Fruit fly (Drosophila melanogaster): ENCODE results near the gene CG34296.

CG34296 gene

dm6 chr3R:29708322-29708721 lies 14.0 kb upstream of the CG34296 start:
- TF ChIP-seq Sox14 (GFP tag; optimal IDR thresholded peaks at IDR 0.05) (peak; percentile 55), svp (GFP tag) (peak; percentile 4), acj6 (GFP tag; optimal IDR thresholded peaks at IDR 0.05) (no peak)

- TF ChIP-seq CG3919 (GFP tag; optimal IDR thresholded peaks at IDR 0.05) (no peak), Eip78C (GFP tag) (peak; percentile 13)
These were observed 10.9 kb upstream of the CG34296 start for dm6 chr3R:29711434-29711833.

- TF ChIP-seq CG3919 (GFP tag; optimal IDR thresholded peaks at IDR 0.05) (no peak), CG8319 (GFP tag; optimal IDR thresholded peaks at IDR 0.05) (no peak)
These were observed 8.0 kb upstream of the CG34296 start, which contains the start of gene Obp99d for dm6 chr3R:29714314-29714713. Obp99d (plus strand) TSS chr3R:29714505.

- TF ChIP-seq Sox15 (GFP tag; optimal IDR thresholded peaks at IDR 0.05) (no peak), vri (GFP tag; optimal IDR thresholded peaks at IDR 0.05) (no peak), Eip75B (GFP tag; optimal IDR thresholded peaks at IDR 0.05) (no peak), svp (GFP tag) (no peak), CG11902 (GFP tag; optimal IDR thresholded peaks at IDR 0.05) (no peak), CG6808 (GFP tag; optimal IDR thresholded peaks at IDR 0.05) (no peak), fd85E (GFP tag; optimal IDR thresholded peaks at IDR 0.05) (no peak), CG7368 (GFP tag; optimal IDR thresholded peaks at IDR 0.05) (no peak), CG3919 (GFP tag; optimal IDR thresholded peaks at IDR 0.05) (no peak)
These were observed 7.1 kb upstream of the CG34296 start, which contains the start of gene Dup99B for dm6 chr3R:29715277-29715676. Dup99B (minus strand) TSS chr3R:29715377.

dm6 chr3R:29716043-29716781 lies 6.1 kb upstream of the CG34296 start:
- TF ChIP-seq CG6808 (GFP tag; optimal IDR thresholded peaks at IDR 0.05) (no peak), CG11762 (GFP tag; optimal IDR thresholded peaks at IDR 0.05; ENCODE audit: insufficient read depth) (no peak), CG3919 (GFP tag; optimal IDR thresholded peaks at IDR 0.05) (peak; percentile 5), Eip78C (GFP tag) (peak; percentile 36), OdsH (GFP tag; optimal IDR thresholded peaks at IDR 0.05) (peak; percentile 6)

dm6 chr3R:29716782-29717317 lies 5.5 kb upstream of the CG34296 start, which contains the start of gene Obp99b:
Obp99b (minus strand) TSS chr3R:29716896.
- TF ChIP-seq CG3919 (GFP tag; optimal IDR thresholded peaks at IDR 0.05), result peak; percentile 91
- no peak for TF ChIP-seq CG10631 (GFP tag; optimal IDR thresholded peaks at IDR 0.05)
- TF ChIP-seq CG16779 (tag; optimal IDR thresholded peaks at IDR 0.05), result peak; percentile 46
- TF ChIP-seq CG4318 (GFP tag; optimal IDR thresholded peaks at IDR 0.05), result peak; percentile 5
- TF ChIP-seq acj6 (GFP tag; optimal IDR thresholded peaks at IDR 0.05), result peak; percentile 78
- TF ChIP-seq OdsH (GFP tag; optimal IDR thresholded peaks at IDR 0.05), result peak; percentile 79
- TF ChIP-seq CG34406 (GFP tag; optimal IDR thresholded peaks at IDR 0.05), result peak; percentile 45
- TF ChIP-seq Eip78C (GFP tag), result peak; percentile 91
- TF ChIP-seq CG6276 (GFP tag; optimal IDR thresholded peaks at IDR 0.05), result peak; percentile 48
- peak; percentile 39 for TF ChIP-seq Smox (GFP tag; optimal IDR thresholded peaks at IDR 0.05)
- TF ChIP-seq Sox14 (GFP tag; optimal IDR thresholded peaks at IDR 0.05), result peak; percentile 72
- peak; percentile 48; the same call in 1 of the 2 replicates for TF ChIP-seq CG11294 (GFP tag; IDR thresholded peaks at IDR 0.05)
- peak; percentile 68 for TF ChIP-seq CG10669 (GFP tag; optimal IDR thresholded peaks at IDR 0.05)
- TF ChIP-seq CG32006 (GFP tag; optimal IDR thresholded peaks at IDR 0.05), result peak; percentile 60
- peak; percentile 80 for TF ChIP-seq CG6163 (GFP tag; IDR thresholded peaks at IDR 0.05)
- peak; percentile 50 for TF ChIP-seq Ets96B (tag; optimal IDR thresholded peaks at IDR 0.05)
- TF ChIP-seq CG9139 (GFP tag; optimal IDR thresholded peaks at IDR 0.05), result peak; percentile 48
- peak; percentile 37 for TF ChIP-seq CG11762 (GFP tag; optimal IDR thresholded peaks at IDR 0.05; ENCODE audit: insufficient read depth)
- TF ChIP-seq pdm3 (GFP tag; optimal IDR thresholded peaks at IDR 0.05), result peak; percentile 79
- peak; percentile 68 for TF ChIP-seq fd59A (GFP tag; optimal IDR thresholded peaks at IDR 0.05)
- peak; percentile 67 for TF ChIP-seq achi (GFP tag; optimal IDR thresholded peaks at IDR 0.05)
- TF ChIP-seq lz (GFP tag; optimal IDR thresholded peaks at IDR 0.05), result peak; percentile 63
- TF ChIP-seq CG8119 (GFP tag; IDR thresholded peaks at IDR 0.05), result peak; percentile 29; the same call in 1 of the 3 replicates
- TF ChIP-seq fd85E (GFP tag; optimal IDR thresholded peaks at IDR 0.05), result no peak
- no peak for TF ChIP-seq Hr38 (GFP tag; optimal IDR thresholded peaks at IDR 0.05)
- TF ChIP-seq CG8632 (GFP tag; optimal IDR thresholded peaks at IDR 0.05), result peak; percentile 39
- TF ChIP-seq CG11902 (GFP tag; optimal IDR thresholded peaks at IDR 0.05), result peak; percentile 7
- peak; percentile 61 for TF ChIP-seq cyc (GFP tag; optimal IDR thresholded peaks at IDR 0.05)
- TF ChIP-seq Hr39 (GFP tag; optimal IDR thresholded peaks at IDR 0.05), result peak; percentile 53
- peak; percentile 77 for TF ChIP-seq Met (GFP tag; optimal IDR thresholded peaks at IDR 0.05)
- peak; percentile 86 for TF ChIP-seq dac (GFP tag; optimal IDR thresholded peaks at IDR 0.05)
- peak; percentile 80 for TF ChIP-seq net (GFP tag; optimal IDR thresholded peaks at IDR 0.05)
